Fruit fly (Drosophila melanogaster): ENCODE measurements around the gene CG43335.

CG43335 gene

DNA sequence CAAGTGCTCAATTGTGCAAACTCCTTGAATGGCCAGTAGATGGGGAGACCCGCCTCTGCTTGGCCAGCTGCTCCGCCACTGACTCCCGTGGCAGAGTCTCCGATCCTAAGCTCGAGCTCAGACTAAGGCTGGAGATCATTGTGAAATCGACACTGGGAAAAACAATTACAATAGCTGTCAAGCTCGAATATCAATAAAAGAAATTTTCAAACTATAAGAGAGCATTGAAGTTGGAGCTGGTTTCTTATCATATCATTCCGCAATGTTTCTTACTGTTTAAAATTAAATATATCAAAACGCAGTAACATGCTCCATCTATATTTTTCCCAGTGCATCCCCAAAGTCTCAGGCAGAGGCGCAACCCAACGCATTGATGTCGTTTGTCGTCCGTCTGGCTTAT lies 7.5 kb downstream of the CG43335 start (continued):
- TF ChIP-seq tin (GFP tag; optimal IDR thresholded peaks at IDR 0.05), result peak; percentile 68
- TF ChIP-seq bigmax (GFP tag; optimal IDR thresholded peaks at IDR 0.05), result no peak
- peak; percentile 66 for TF ChIP-seq CG12391 (tag; optimal IDR thresholded peaks at IDR 0.05)
- no peak for TF ChIP-seq NfI (GFP tag; optimal IDR thresholded peaks at IDR 0.05)
- no peak for TF ChIP-seq CG1647 (GFP tag; optimal IDR thresholded peaks at IDR 0.05)
- no peak; the same call in 2 of the 3 replicates for TF ChIP-seq CG3726 (GFP tag; IDR thresholded peaks at IDR 0.05)
- peak; percentile 21 for TF ChIP-seq CoRest (tag; optimal IDR thresholded peaks at IDR 0.05)
- TF ChIP-seq Xrp1 (GFP tag; IDR thresholded peaks at IDR 0.05), result peak; percentile 83
- TF ChIP-seq fd102C (GFP tag; optimal IDR thresholded peaks at IDR 0.05), result peak; percentile 79
- TF ChIP-seq CG1233 (GFP tag; optimal IDR thresholded peaks at IDR 0.05), result peak; percentile 44
- TF ChIP-seq zen2 (GFP tag; IDR thresholded peaks at IDR 0.05; ENCODE audit: partially characterized antibody), result no peak
- TF ChIP-seq sqz (GFP tag; optimal IDR thresholded peaks at IDR 0.05), result no peak
- TF ChIP-seq Dip2 (GFP tag; IDR thresholded peaks at IDR 0.05), result no peak
- no peak for TF ChIP-seq CG13894 (tag; optimal IDR thresholded peaks at IDR 0.05)
- TF ChIP-seq unpg (GFP tag; optimal IDR thresholded peaks at IDR 0.05), result peak; percentile 19
- peak; percentile 13 for TF ChIP-seq CG10654 (GFP tag; optimal IDR thresholded peaks at IDR 0.05)
- TF ChIP-seq seq (GFP tag; IDR thresholded peaks at IDR 0.05), result no peak
- peak; percentile 85 for TF ChIP-seq zf30C (GFP tag; optimal IDR thresholded peaks at IDR 0.05)
- no peak for TF ChIP-seq gsb-n (tag; optimal IDR thresholded peaks at IDR 0.05)
- peak; percentile 15 for TF ChIP-seq Sry-δ (GFP tag; optimal IDR thresholded peaks at IDR 0.05)
- no peak for TF ChIP-seq aop (GFP tag; IDR thresholded peaks at IDR 0.05)
- peak; percentile 82 for TF ChIP-seq ara (GFP tag; IDR thresholded peaks at IDR 0.05)
- TF ChIP-seq Dbx (GFP tag; IDR thresholded peaks at IDR 0.05), result no peak
- no peak for TF ChIP-seq hb (GFP tag; IDR thresholded peaks at IDR 0.05; ENCODE audit: partially characterized antibody)
- no peak for TF ChIP-seq CG42726 (GFP tag; IDR thresholded peaks at IDR 0.05; ENCODE audit: partially characterized antibody)
- TF ChIP-seq CG13424 (tag; optimal IDR thresholded peaks at IDR 0.05), result no peak
- TF ChIP-seq jing (GFP tag; optimal IDR thresholded peaks at IDR 0.05), result no peak
- no peak for TF ChIP-seq her (GFP tag; optimal IDR thresholded peaks at IDR 0.05)
- no peak for TF ChIP-seq disco-r (GFP tag; optimal IDR thresholded peaks at IDR 0.05)
- peak; percentile 70; the same call in 2 of the 3 replicates for TF ChIP-seq otp (GFP tag; IDR thresholded peaks at IDR 0.05)
- TF ChIP-seq HLH54F (GFP tag; optimal IDR thresholded peaks at IDR 0.05), result no peak
- TF ChIP-seq Ssrp (tag; optimal IDR thresholded peaks at IDR 0.05), result peak; percentile 23
- no peak for TF ChIP-seq Asciz (GFP tag; optimal IDR thresholded peaks at IDR 0.05)
- TF ChIP-seq Usf (GFP tag; optimal IDR thresholded peaks at IDR 0.05), result peak; percentile 52
- no peak for TF ChIP-seq pan (optimal IDR thresholded peaks at IDR 0.05)
- TF ChIP-seq pan (GFP tag; optimal IDR thresholded peaks at IDR 0.05 in 1 of 2, IDR thresholded peaks at IDR 0.05 in 1 of 2), result peak in 1 of 2 experiments; percentile 30
- TF ChIP-seq CG7928 (GFP tag; optimal IDR thresholded peaks at IDR 0.05), result no peak
- TF ChIP-seq CG11695 (GFP tag; IDR thresholded peaks at IDR 0.05), result peak; percentile 44; the same call in 2 of the 3 replicates
- TF ChIP-seq gem (tag; optimal IDR thresholded peaks at IDR 0.05), result peak; percentile 64
- no peak for TF ChIP-seq abd-A (tag; optimal IDR thresholded peaks at IDR 0.05)
- no peak for TF ChIP-seq ham (GFP tag; IDR thresholded peaks at IDR 0.05)
- peak; percentile 72 for TF ChIP-seq trem (tag; optimal IDR thresholded peaks at IDR 0.05)
- TF ChIP-seq twi (tag; optimal IDR thresholded peaks at IDR 0.05), result no peak
- no peak for TF ChIP-seq Sry-β (GFP tag; optimal IDR thresholded peaks at IDR 0.05)
- no peak for TF ChIP-seq CG30020 (tag; optimal IDR thresholded peaks at IDR 0.05)
- no peak for TF ChIP-seq Dek (tag; optimal IDR thresholded peaks at IDR 0.05)
- no peak for TF ChIP-seq jigr1 (GFP tag; IDR thresholded peaks at IDR 0.05)
- no peak for TF ChIP-seq HmgZ (tag; optimal IDR thresholded peaks at IDR 0.05)
- peak; percentile 71 for TF ChIP-seq CG31441 (GFP tag; IDR thresholded peaks at IDR 0.05)
- no peak for TF ChIP-seq tx (GFP tag; optimal IDR thresholded peaks at IDR 0.05)
- peak; percentile 17; the same call in 1 of the 2 replicates for TF ChIP-seq ssp (GFP tag; IDR thresholded peaks at IDR 0.05)
- TF ChIP-seq ems (GFP tag; optimal IDR thresholded peaks at IDR 0.05), result no peak
